Fruit fly (Drosophila melanogaster) whole organism, prepupa: ENCODE results near the gene vig.

Experiments
- CG32006 ChIP-seq: fragments of 200-800 bp; sonication (Bioruptor generic); optimal IDR thresholded peaks from 3 replicates; lab custom pipeline; 2017; ENCODE audit warnings: missing biosample characterization, mild to moderate bottlenecking, missing genetic modification characterization
- OdsH ChIP-seq: fragments of 200-800 bp; sonication (Bioruptor generic); optimal IDR thresholded peaks from 3 replicates; lab custom pipeline; 2016; ENCODE audit warnings: missing biosample characterization, missing genetic modification characterization

DNA sequence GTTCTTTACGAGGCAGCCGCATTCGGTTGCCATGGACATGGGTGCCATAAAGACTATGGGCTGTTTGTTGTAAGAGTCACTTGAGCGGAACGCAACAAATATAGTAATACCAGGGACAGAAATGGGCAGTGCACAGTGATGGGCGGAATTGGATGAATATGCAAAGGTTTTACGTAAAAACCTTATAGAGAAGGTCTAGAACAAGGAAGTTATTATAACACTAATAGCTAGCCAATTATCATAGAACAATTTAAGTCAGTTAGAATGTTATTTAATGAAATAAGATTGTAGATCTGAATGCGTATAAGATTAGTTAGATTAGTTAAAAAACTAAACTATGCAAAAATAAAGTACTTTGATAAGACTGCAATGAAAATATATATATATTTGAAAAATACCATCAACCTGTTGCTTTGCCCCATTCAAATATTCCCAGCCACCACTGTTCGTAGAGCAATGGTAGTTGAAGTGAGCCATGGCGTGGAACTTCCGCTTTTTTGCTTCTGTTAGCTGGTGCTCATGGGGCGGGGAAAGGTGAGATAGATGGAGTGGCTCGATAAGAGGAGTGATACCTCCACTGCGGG, 17.2 kb downstream of the vig start:
- TF ChIP-seq OdsH (GFP tag; lab: Kevin White, UChicago) (no peak), CG32006 (GFP tag; lab: Kevin White, UChicago) (no peak)
